Fruit fly (Drosophila melanogaster) whole organism: ENCODE measurements around the gene CG1791.

Experiments used
- CG8478 ChIP-seq: fragments of >200 bp; optimal IDR thresholded peaks from 2 replicates; lab custom pipeline; 2018; ENCODE audit warnings: inconsistent platforms
- Dll ChIP-seq: fragments of >200 bp; optimal IDR thresholded peaks from 2 replicates; lab custom pipeline; 2017
- EcR ChIP-seq, 2 experiments: fragments of >200 bp; optimal IDR thresholded peaks; 2 replicates each; lab custom pipeline; 2017; ENCODE audit warnings: missing biosample characterization in 2 of 2, missing genetic modification characterization in 2 of 2, missing genetic modification reagents in 2 of 2
- pan ChIP-seq: fragments of >200 bp; optimal IDR thresholded peaks from 2 replicates; lab custom pipeline; 2017
- psq ChIP-seq: fragments of >200 bp; optimal IDR thresholded peaks from 2 replicates; lab custom pipeline; 2017
- usp ChIP-seq: fragments of >200 bp; optimal IDR thresholded peaks from 2 replicates; lab custom pipeline; 2017; ENCODE audit warnings: missing biosample characterization, missing genetic modification characterization, mixed read lengths

The CG1791 gene

DNA sequence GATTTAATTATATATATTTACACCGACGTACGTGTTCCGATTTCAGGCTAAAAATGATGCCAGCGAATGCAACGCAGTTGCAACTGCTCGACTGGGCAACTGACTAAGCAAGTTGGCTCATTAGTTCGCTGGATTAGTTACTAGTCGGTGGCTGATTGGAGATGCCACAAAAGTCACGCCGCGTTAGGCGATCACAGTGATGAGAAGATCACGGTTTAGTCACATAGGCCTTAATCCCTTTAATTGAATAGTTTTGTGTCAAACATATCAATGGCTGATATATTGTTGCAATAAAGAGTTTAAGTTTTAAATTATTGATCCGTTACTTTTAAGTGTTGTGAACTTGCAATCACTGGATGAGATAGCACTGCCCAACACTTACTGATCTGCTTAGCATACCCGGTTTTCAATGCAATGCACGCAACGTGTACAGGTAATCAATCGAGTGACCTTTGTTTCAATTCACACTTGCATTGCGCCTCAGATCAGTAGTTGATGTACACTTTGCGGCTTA is at the start of gene CG1791, which contains the start of gene CG1889:
Gene CG1791 (minus strand): TSS at position 101 of the 514 bp plus-strand sequence.
Gene CG1889 (plus strand): TSS at position 464 of the 514 bp plus-strand sequence.
- TF ChIP-seq pan (no peak), usp (no peak), EcR (GFP tag; optimal IDR thresholded peaks at IDR 0.05; lab: Kevin White, UChicago) (no peak)

DNA sequence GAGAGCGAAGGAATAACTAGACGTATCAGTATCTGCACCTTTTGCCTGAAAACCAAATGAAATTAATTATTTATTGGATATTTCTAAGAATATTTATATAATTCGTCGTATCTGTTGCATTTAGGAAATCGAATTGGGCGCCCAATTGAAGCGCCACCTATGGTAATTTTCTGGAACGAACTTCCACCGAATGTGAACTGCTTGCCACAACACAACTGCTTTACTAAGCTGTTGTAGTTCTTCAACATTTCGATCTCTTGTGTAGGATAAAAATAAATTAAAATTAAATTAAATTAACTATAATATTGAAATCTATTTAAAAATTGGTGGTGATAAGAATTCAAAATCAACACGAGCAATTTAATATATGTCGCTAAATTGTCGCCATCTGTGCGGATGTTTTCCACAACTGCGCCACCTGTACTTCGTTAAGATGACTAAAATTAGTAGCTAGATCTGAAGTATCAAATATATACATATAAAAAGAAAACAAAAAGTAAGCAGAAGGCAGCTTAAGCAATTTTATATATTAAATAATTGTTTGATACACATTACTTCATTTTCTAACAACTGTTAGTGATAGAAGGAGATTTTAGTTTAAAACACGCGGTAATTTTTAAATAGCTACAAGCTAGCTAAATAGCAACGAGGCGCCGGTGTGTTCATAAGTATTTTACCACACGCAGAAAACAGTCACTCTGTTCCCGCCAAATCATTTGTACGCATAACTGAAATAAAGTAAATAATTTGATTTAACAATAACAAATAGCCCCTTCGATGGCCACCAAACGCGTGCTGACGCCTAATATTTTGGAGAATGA is 45.3 kb upstream of the CG1791 start, which contains the start of gene Dna2:
Gene Dna2 (plus strand): TSS at position 688 of the 821 bp plus-strand sequence.
- TF ChIP-seq pan (no peak), EcR (GFP tag; optimal IDR thresholded peaks at IDR 0.05; lab: Kevin White, UChicago) (no peak), Dll (no peak), CG8478 (lab: Kevin White, UChicago) (no peak), usp (no peak), psq (no peak)

DNA sequence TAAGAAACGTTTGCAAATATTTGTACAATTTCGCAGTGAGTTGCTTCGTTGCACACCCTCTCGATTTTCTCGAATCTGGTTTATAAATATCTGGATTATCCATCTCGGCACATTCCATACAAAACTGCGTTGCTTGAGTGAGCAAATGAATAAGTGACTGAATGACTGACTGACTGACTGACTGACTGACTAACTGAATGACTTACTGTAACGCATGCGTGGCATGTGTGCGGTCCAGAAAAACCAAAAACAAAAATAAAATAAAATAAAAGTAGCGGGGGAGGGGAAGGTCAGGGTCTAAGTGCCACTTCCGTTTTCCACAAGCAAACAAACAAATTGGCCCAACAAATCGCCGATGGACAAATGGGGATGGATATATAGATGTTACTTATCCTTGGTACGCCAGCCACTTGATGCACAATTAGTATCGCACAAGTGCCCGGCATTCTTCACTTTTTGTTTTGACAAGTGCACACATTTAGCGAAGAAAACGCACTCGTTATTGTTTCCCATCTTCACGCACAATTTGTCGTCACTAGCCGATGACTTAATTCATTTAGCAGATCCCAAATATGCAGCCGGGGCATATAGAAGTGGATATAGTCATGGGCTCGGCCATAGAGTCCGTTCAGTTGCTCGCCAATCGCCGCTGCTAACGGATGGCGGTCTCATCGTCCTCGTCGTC is 44.0 kb upstream of the CG1791 start, which contains the start of gene CG33557:
Gene CG33557 (plus strand): TSS at position 635 of the 685 bp plus-strand sequence.
- TF ChIP-seq EcR (GFP tag; optimal IDR thresholded peaks at IDR 0.05; lab: Kevin White, UChicago) (no peak), Dll (no peak), CG8478 (lab: Kevin White, UChicago) (no peak), usp (no peak), psq (no peak), pan (no peak)

DNA sequence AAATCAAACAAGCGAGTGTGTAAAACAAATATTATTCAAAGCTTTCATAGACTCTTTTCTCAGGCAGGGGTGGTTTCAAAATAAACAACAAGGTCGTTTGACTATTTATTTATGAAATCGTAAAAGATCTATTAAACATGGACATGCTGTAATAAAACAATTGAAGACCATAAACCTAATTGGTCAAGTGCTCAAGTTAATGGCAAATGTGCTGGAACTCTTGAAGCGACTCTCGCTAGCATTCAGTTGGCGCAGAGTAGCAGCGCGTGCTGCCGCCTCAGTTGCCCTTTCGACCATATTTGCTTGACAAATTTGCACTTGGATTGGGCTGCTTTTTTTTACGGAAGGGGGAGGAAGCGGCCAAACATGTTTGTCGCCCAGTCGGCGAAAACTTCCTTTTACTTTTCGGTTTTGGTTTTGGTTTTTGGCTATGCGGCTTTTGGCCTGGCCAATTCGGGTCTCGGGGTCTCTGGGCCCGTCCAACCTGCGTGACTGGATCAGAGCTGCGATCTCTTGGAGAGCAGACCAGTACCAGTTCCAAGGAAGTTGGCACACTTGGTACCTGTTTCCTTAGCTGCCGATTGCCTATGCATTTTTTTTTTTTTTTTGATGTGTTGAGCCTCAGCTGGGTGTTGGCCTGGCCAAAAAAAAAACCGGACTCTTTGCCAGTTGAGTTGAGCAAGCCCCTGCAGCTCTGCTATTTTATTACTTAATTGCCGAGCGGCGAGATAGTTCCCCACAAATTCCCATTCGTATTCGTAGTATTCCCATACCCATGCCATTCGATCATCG is 28.9 kb upstream of the CG1791 start:
- TF ChIP-seq Dll, result no peak
- TF ChIP-seq CG8478 (lab: Kevin White, UChicago), result no peak
- TF ChIP-seq usp, result no peak
- no peak for TF ChIP-seq pan
- no peak for TF ChIP-seq psq
- TF ChIP-seq EcR (GFP tag; optimal IDR thresholded peaks at IDR 0.05; lab: Kevin White, UChicago), result no peak

DNA sequence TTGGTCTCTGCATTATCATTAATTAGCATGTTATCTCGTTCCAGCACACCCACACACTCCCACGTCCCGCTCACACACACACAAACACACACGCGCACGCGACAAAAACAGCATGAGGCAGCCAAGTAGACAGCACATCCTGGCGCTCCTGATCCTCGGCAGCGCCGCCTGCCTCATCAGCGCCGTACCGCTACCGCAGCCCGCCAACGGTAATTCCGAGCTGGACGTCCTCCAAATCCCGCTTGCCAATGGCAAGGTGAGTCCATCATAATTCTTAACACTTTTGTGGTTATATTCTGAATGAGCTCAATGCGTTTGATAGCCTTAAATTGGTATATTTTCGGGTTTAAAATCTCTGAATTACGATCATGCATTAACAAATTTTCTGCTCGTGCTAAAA is 28.3 kb upstream of the CG1791 start:
- TF ChIP-seq pan (no peak), usp (no peak), EcR (GFP tag; optimal IDR thresholded peaks at IDR 0.05; lab: Kevin White, UChicago) (no peak), CG8478 (lab: Kevin White, UChicago) (no peak)

DNA sequence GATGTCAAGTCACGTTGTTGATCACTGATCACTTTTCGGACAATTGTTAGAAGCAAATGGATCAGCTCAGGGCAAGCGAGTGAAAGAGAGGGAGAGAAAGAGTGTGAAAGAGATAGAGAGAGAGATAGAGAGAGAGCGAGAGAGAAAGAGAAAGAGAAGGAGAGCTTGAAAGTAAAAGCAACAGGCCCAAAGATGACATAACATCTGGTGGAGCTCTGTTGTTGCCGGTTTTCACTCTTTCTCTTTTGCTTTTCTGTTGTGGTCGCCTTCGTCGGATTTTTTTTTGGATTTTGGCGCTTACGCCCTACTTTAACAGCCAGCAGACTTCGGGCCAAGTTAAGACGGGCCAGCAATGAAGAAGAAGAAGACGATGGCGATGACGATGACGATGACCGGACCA is 26.3 kb upstream of the CG1791 start:
- TF ChIP-seq psq, result no peak
- no peak for TF ChIP-seq pan

DNA sequence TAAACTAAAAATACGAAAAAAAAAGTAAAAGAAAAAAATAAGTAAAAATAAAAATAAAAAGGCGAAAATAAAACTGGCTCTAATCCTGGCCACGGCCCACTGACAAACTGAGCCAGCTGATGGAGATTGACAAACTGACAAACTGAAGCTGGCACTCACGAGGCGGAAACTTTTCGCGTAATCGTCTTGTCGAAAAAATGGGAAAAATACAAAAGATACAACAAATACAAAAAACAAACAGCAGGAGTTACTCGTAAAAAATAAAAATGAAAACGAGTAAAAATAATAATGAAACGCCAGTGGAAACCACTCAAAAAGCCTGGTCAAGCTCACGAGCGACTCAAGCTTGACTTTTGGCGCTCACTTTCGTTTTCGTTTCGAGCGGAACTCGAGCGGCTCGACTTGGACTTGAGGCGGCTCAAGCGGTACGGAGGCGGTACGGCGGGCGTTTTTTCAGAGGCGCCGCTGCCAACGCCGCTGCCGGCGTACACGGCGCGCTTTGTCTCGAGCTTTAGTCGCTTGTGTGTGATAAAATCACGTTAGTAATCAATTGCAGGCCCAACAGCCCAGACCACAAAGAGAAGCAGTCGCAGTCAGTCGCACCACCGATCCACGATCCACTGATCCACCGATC is 24.6 kb upstream of the CG1791 start, which contains the start of gene CG32694:
Gene CG32694 (plus strand): TSS at position 537 of the 634 bp plus-strand sequence.
- TF ChIP-seq psq (no peak), Dll (no peak), CG8478 (lab: Kevin White, UChicago) (no peak), usp (no peak), EcR (GFP tag; optimal IDR thresholded peaks at IDR 0.05; lab: Kevin White, UChicago) (no peak), pan (no peak)

DNA sequence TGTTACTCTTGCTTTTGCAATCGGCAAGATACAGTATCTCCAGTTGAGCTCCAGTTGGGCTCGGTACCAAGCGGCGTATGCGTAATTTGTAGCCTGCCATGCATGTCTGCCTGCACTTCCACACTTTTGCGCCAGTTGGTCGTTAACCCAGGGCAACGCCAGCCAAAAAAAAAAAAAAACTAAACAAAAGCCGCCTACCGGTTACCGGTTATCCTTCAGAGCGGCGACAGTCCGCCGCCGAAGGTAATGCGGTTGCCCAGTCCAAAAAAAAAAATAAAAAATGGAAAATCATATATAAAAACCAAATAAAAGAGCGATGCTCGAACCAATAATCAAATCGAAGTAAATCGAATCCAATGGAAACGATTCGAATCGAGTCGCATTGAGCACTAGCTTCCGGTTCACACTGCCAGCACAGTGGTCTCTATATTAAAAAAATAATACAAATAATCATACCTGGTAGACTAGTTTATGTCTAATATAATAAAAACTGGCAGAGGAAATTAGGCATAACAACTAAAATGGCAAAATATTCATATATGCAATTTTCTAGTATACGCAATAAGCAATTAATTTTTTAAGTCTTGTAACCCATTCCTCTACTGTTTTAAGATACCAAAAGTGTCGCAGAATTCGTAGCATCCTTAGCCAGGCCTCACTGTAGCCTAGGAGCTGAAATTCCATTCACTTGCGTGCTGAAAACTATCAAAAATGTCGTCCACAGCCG is 22.8 kb upstream of the CG1791 start:
- no peak for TF ChIP-seq CG8478 (lab: Kevin White, UChicago)
- no peak for TF ChIP-seq usp
- TF ChIP-seq EcR (GFP tag; optimal IDR thresholded peaks at IDR 0.05; lab: Kevin White, UChicago), result no peak
- no peak for TF ChIP-seq Dll
- TF ChIP-seq psq, result no peak
- TF ChIP-seq pan, result no peak

DNA sequence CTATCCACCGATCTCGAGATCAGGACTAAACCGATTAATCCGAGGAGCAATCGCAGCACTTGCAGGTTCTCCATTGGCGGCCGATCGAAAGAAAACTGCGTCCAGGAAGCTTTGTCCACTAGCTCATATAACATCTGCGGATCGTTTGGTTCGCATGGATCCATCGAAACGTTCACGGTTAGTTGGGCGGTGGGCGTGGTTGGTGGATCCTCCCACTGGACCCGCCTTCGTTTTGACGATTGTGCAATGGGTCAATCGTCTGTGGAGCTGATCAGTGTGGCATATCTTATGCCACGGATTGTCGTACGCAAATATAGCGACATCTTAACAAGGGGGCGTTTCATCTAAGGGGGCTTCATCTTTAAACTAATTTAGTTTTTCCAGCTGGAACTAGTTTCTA is 15.8 kb upstream of the CG1791 start, which contains the start of gene CG15252:
Gene CG15252 (minus strand): TSS at position 101 of the 400 bp plus-strand sequence.
- TF ChIP-seq psq (no peak), EcR (GFP tag; optimal IDR thresholded peaks at IDR 0.05; lab: Kevin White, UChicago) (no peak), Dll (no peak), CG8478 (lab: Kevin White, UChicago) (no peak), usp (no peak), pan (no peak)

DNA sequence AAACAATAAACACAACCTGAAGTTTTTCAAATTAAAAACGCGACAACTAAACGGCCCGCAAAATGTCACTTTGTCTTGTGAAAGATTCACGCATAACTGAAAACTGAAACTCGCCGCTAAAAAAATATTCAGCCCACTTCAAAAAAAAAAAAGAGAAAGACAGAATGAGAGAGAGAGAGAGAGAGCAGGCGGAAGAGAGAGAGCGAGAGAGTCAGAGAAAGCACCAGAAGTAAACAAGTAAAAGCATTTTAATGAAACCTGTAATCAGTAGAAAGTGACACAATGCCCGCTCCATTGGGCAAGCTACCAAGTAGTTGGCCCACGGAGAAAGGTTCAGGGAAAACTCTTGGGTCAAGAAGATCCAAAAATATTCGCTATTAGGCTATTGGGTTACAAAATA is 12.6 kb upstream of the CG1791 start, which contains the start of gene CG43386:
Gene CG43386 (minus strand): TSS at position 101 of the 400 bp plus-strand sequence.
- no peak for TF ChIP-seq pan
- TF ChIP-seq CG8478 (lab: Kevin White, UChicago), result no peak
- TF ChIP-seq Dll, result no peak
- no peak for TF ChIP-seq usp
- TF ChIP-seq EcR (GFP tag; optimal IDR thresholded peaks at IDR 0.05; lab: Kevin White, UChicago), result no peak
- TF ChIP-seq psq, result no peak

DNA sequence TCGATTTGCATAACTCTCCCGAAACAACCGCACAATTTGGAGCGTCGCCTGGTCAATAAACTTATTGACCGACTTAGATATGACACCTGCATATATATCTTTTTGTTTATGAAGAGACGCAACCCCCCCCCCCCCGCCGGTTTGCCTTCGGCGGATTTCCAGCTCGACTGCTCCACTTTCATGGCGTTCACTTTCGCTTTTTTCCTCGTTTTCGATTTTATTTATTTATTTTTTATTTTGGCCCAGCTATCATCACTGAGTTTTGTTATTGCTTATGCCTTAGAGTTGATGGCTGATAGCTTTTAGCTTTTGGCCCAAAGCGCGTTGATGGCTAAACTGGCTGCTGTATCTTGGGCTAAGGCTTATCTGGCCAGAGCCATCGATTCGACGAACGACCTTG is 11.3 kb upstream of the CG1791 start:
- no peak for TF ChIP-seq usp
- TF ChIP-seq Dll, result no peak
- TF ChIP-seq CG8478 (lab: Kevin White, UChicago), result no peak
- TF ChIP-seq psq, result no peak
- no peak for TF ChIP-seq EcR (GFP tag; optimal IDR thresholded peaks at IDR 0.05; lab: Kevin White, UChicago)
- TF ChIP-seq pan, result no peak
